Worm (Caenorhabditis elegans) whole organism, young adult: ENCODE data around the gene oac-24.
A peak's percentile ranks its signal among the peaks of the same experiment; 100 is the strongest.

Source experiments
- B0019.2 ChIP-seq: fragments of 200-800 bp; sonication (Bioruptor generic); conservative IDR thresholded peaks from 2 replicates; pipeline ENCODE4 v1.3.6; 2022; ENCODE audit warnings: missing genetic modification reagents, missing genetic modification characterization, missing compliant biosample characterization
- C06A6.2 ChIP-seq: fragments of 200-800 bp; sonication (Bioruptor generic); conservative IDR thresholded peaks from 2 replicates; pipeline ENCODE4 v1.3.6; 2022; ENCODE audit warnings: missing genetic modification characterization, missing compliant biosample characterization
- D2030.7 ChIP-seq: fragments of 200-800 bp; sonication (Bioruptor generic); IDR thresholded peaks from 2 replicates; pipeline ENCODE4 v1.3.6; 2022; ENCODE audit warnings: missing genetic modification reagents, missing genetic modification characterization, missing compliant biosample characterization
- F33H1.4 ChIP-seq: fragments of 200-800 bp; sonication (Bioruptor generic); IDR thresholded peaks from 2 replicates; pipeline ENCODE4 v1.3.6; 2022; ENCODE audit warnings: missing genetic modification reagents, missing genetic modification characterization, missing compliant biosample characterization
- F37B4.10 ChIP-seq: fragments of 200-800 bp; sonication (Bioruptor generic); IDR thresholded peaks from 2 replicates; pipeline ENCODE4 v1.3.6; 2022; ENCODE audit warnings: missing genetic modification characterization, missing compliant biosample characterization
- F39B2.1 ChIP-seq: fragments of 200-800 bp; sonication (Bioruptor generic); IDR thresholded peaks from 2 replicates; pipeline ENCODE4 v1.3.6; 2022; ENCODE audit warnings: missing genetic modification reagents, missing genetic modification characterization, missing compliant biosample characterization
- K11D2.4 ChIP-seq: fragments of 200-800 bp; sonication (Bioruptor generic); IDR thresholded peaks from 2 replicates; pipeline ENCODE4 v1.3.6; 2022; ENCODE audit warnings: missing genetic modification reagents, missing genetic modification characterization, missing compliant biosample characterization
- T26A5.8 ChIP-seq: sonication (generic microtip); optimal IDR thresholded peaks from 2 replicates; lab custom pipeline; 2016; ENCODE audit warnings: missing genetic modification characterization, missing compliant biosample characterization
- Y53G8AR.9 ChIP-seq: fragments of 200-800 bp; sonication (Bioruptor generic); conservative IDR thresholded peaks from 2 replicates; pipeline ENCODE4 v1.3.6; 2022; ENCODE audit warnings: missing genetic modification reagents, missing genetic modification characterization, missing compliant biosample characterization
- Y79H2A.3 ChIP-seq: fragments of 200-800 bp; sonication (Bioruptor generic); conservative IDR thresholded peaks from 2 replicates; pipeline ENCODE4 v1.3.6; 2022; ENCODE audit warnings: missing genetic modification reagents, missing genetic modification characterization, missing compliant biosample characterization
- Y95B8A.8 ChIP-seq: fragments of 200-800 bp; sonication (Bioruptor generic); IDR thresholded peaks from 2 replicates; pipeline ENCODE4 v1.3.6; 2022; ENCODE audit warnings: missing genetic modification reagents, missing genetic modification characterization, missing compliant biosample characterization
- atf-7 ChIP-seq: sonication (generic microtip); optimal IDR thresholded peaks from 2 replicates; lab custom pipeline; 2017; ENCODE audit warnings: mild to moderate bottlenecking, missing genetic modification characterization, missing compliant biosample characterization
- bed-1 ChIP-seq: fragments of 200-800 bp; sonication (Bioruptor generic); IDR thresholded peaks from 2 replicates; pipeline ENCODE4 v1.3.6; 2022; ENCODE audit warnings: missing genetic modification reagents, missing genetic modification characterization, missing compliant biosample characterization
- cebp-1 ChIP-seq, 2 experiments: fragments of 200-800 bp in 1 of 2; sonication (Bioruptor generic) in 1 of 2; sonication (generic microtip) in 1 of 2; IDR thresholded peaks in 1 of 2; optimal IDR thresholded peaks in 1 of 2; 2 replicates each; pipeline versions ENCODE4 v1.3.6 to Lab custom; 2017 to 2022; ENCODE audit warnings: missing compliant biosample characterization in 2 of 2, missing genetic modification characterization in 2 of 2, mild to moderate bottlenecking in 1 of 2, missing genetic modification reagents in 1 of 2, moderate library complexity in 1 of 2
- ceh-100 ChIP-seq: fragments of 200-800 bp; sonication (Bioruptor generic); IDR thresholded peaks from 2 replicates; pipeline ENCODE4 v1.3.6; 2022; ENCODE audit warnings: missing genetic modification reagents, missing genetic modification characterization, missing compliant biosample characterization
- ceh-58 ChIP-seq: fragments of 200-800 bp; sonication (Bioruptor generic); IDR thresholded peaks from 2 replicates; pipeline ENCODE4 v1.3.6; 2022; ENCODE audit warnings: missing genetic modification characterization, missing compliant biosample characterization
- ceh-79 ChIP-seq: sonication (generic microtip); optimal IDR thresholded peaks from 2 replicates; lab custom pipeline; 2017; ENCODE audit warnings: mild to moderate bottlenecking, missing genetic modification characterization, missing compliant biosample characterization
- dpl-1 ChIP-seq: fragments of 150-350 bp; optimal IDR thresholded peaks from 2 replicates; lab custom pipeline; 2014; ENCODE audit warnings: missing biosample characterization, missing genetic modification reagents, missing genetic modification characterization
- efl-1 ChIP-seq: fragments of 150-350 bp; optimal IDR thresholded peaks from 2 replicates; lab custom pipeline; 2014; ENCODE audit warnings: missing biosample characterization, missing genetic modification reagents, missing genetic modification characterization
- egl-18 ChIP-seq: fragments of 200-800 bp; sonication (Bioruptor generic); IDR thresholded peaks from 2 replicates; pipeline ENCODE4 v1.3.6; 2022; ENCODE audit warnings: missing genetic modification reagents, missing genetic modification characterization, missing compliant biosample characterization
- egl-44 ChIP-seq: fragments of 200-800 bp; sonication (Bioruptor generic); IDR thresholded peaks from 2 replicates; pipeline ENCODE4 v1.3.6; 2022; ENCODE audit warnings: missing genetic modification reagents, missing genetic modification characterization, missing compliant biosample characterization
- egrh-3 ChIP-seq: fragments of 200-800 bp; sonication (Bioruptor generic); IDR thresholded peaks from 2 replicates; pipeline ENCODE4 v1.3.6; 2022; ENCODE audit warnings: missing genetic modification reagents, missing genetic modification characterization, missing compliant biosample characterization
- ets-4 ChIP-seq: fragments of 200-800 bp; sonication (Bioruptor generic); optimal IDR thresholded peaks from 2 replicates; lab custom pipeline; 2018; ENCODE audit warnings: mild to moderate bottlenecking, missing genetic modification characterization, missing compliant biosample characterization
- him-1 ChIP-seq: sonication (generic microtip); optimal IDR thresholded peaks from 2 replicates; lab custom pipeline; 2016; ENCODE audit warnings: missing genotype, missing genetic modification reagents, missing genetic modification characterization, missing compliant biosample characterization
- hlh-26 ChIP-seq: fragments of 200-800 bp; sonication (Bioruptor generic); conservative IDR thresholded peaks from 2 replicates; pipeline ENCODE4 v1.3.6; 2022; ENCODE audit warnings: missing genetic modification reagents, missing genetic modification characterization, missing compliant biosample characterization
- hrde-1 ChIP-seq: sonication (generic microtip); optimal IDR thresholded peaks from 2 replicates; lab custom pipeline; 2016; ENCODE audit warnings: missing genetic modification characterization, mild to moderate bottlenecking, missing compliant biosample characterization, moderate library complexity, missing genotype, missing genetic modification reagents, borderline replicate concordance
- lsl-1 ChIP-seq: fragments of 200-800 bp; sonication (Bioruptor generic); optimal IDR thresholded peaks from 2 replicates; lab custom pipeline; 2018; ENCODE audit warnings: mild to moderate bottlenecking, missing genetic modification characterization, moderate library complexity, missing compliant biosample characterization
- madf-3 ChIP-seq: fragments of 200-800 bp; sonication (Bioruptor generic); IDR thresholded peaks from 2 replicates; pipeline ENCODE4 v1.3.6; 2022; ENCODE audit warnings: missing genetic modification reagents, missing genetic modification characterization, missing compliant biosample characterization
- madf-6 ChIP-seq: fragments of 200-800 bp; sonication (Bioruptor generic); IDR thresholded peaks from 2 replicates; pipeline ENCODE4 v1.3.6; 2022; ENCODE audit warnings: missing genetic modification reagents, missing genetic modification characterization, missing compliant biosample characterization
- mcd-1 ChIP-seq: fragments of 200-800 bp; sonication (Bioruptor generic); IDR thresholded peaks from 2 replicates; pipeline ENCODE4 v1.3.6; 2022; ENCODE audit warnings: missing genetic modification reagents, missing genetic modification characterization, missing compliant biosample characterization
- mxl-1 ChIP-seq: sonication (generic microtip); optimal IDR thresholded peaks from 2 replicates; lab custom pipeline; 2016; ENCODE audit warnings: missing genetic modification characterization, missing compliant biosample characterization
- nfya-1 ChIP-seq: sonication (generic microtip); optimal IDR thresholded peaks from 2 replicates; lab custom pipeline; 2017; ENCODE audit warnings: antibody characterized with exemption, missing compliant biosample characterization, missing genetic modification characterization, borderline replicate concordance; ENCODE audit not compliant: insufficient read depth
- nfya-2 ChIP-seq: fragments of 200-800 bp; sonication (Bioruptor generic); IDR thresholded peaks from 2 replicates; pipeline ENCODE4 v1.3.6; 2022; ENCODE audit warnings: missing genetic modification reagents, missing genetic modification characterization, missing compliant biosample characterization
- nhr-80 ChIP-seq: sonication (generic microtip); optimal IDR thresholded peaks from 2 replicates; lab custom pipeline; 2016; ENCODE audit warnings: missing genetic modification characterization, missing compliant biosample characterization
- nhr-90 ChIP-seq: sonication (generic microtip); optimal IDR thresholded peaks from 2 replicates; lab custom pipeline; 2016; ENCODE audit warnings: missing genotype, mild to moderate bottlenecking, missing genetic modification characterization, missing compliant biosample characterization
- pha-4 ChIP-seq: fragments of 150-350 bp; sonication (generic microtip); optimal IDR thresholded peaks from 2 replicates; lab custom pipeline; 2014; ENCODE audit warnings: missing biosample characterization, missing genetic modification reagents, missing genetic modification characterization
- sea-2 ChIP-seq: fragments of 200-800 bp; sonication (Bioruptor generic); IDR thresholded peaks from 2 replicates; pipeline ENCODE4 v1.3.6; 2022; ENCODE audit warnings: missing genetic modification characterization, missing compliant biosample characterization
- snpc-1.1 ChIP-seq: sonication (generic microtip); optimal IDR thresholded peaks from 2 replicates; lab custom pipeline; 2017; ENCODE audit warnings: missing genetic modification characterization, mild to moderate bottlenecking, missing compliant biosample characterization, antibody characterized with exemption, moderate library complexity, missing genotype, missing genetic modification reagents; ENCODE audit not compliant: insufficient read depth
- somi-1 ChIP-seq: fragments of 200-800 bp; sonication (Bioruptor generic); optimal IDR thresholded peaks from 2 replicates; lab custom pipeline; 2018; ENCODE audit warnings: mild to moderate bottlenecking, missing genetic modification characterization, missing compliant biosample characterization
- tlf-1 ChIP-seq: fragments of 200-800 bp; sonication (Bioruptor generic); optimal IDR thresholded peaks from 2 replicates; lab custom pipeline; 2018; ENCODE audit warnings: mild to moderate bottlenecking, missing genetic modification characterization, missing compliant biosample characterization
- ztf-26 ChIP-seq: sonication (generic microtip); optimal IDR thresholded peaks from 2 replicates; lab custom pipeline; 2017; ENCODE audit warnings: missing genetic modification characterization, missing compliant biosample characterization
- ztf-28 ChIP-seq: fragments of 200-800 bp; sonication (Bioruptor generic); IDR thresholded peaks from 2 replicates; pipeline ENCODE4 v1.3.6; 2022; ENCODE audit warnings: missing genetic modification reagents, missing genetic modification characterization, missing compliant biosample characterization
- ztf-3 ChIP-seq: fragments of 200-800 bp; sonication (Bioruptor generic); optimal IDR thresholded peaks from 2 replicates; lab custom pipeline; 2018; ENCODE audit warnings: mild to moderate bottlenecking, missing genetic modification characterization, missing compliant biosample characterization
- ztf-6 ChIP-seq: fragments of 200-800 bp; sonication (Bioruptor generic); IDR thresholded peaks from 2 replicates; pipeline ENCODE4 v1.3.6; 2022; ENCODE audit warnings: missing genetic modification reagents, missing genetic modification characterization, missing compliant biosample characterization

The oac-24 gene

DNA sequence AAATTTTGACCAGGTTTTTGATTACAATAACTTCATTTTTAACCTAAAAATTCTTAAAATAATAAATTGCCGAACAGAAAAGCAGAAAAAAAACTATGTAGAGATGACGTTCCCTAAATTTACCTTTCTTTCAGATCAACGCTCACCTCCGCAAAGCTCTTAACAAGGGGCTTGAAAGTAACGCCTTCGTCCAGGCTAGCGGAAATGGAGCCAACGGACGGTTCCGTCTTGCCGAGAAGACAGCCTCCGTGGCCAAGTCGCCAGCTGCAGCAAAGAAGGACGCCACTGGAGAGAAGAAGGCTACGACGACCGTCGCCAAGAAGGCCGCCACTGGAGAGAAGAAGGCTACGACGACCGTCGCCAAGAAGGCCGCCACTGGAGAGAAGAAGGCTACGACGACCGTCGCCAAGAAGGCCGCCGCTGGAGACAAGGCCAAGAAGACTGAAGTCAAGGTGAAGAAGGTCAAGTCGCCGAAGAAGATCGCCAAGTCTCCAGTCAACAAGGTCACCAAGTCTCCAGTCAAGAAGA lies 44.2 kb downstream of the oac-24 start (continued):
- TF ChIP-seq F37B4.10 (GFP tag; lab: Robert Waterston, UW) (no peak), ceh-79 (no peak), F39B2.1 (GFP tag; lab: Robert Waterston, UW) (0 out of 2 replicates have a peak, but pooled peaks have one; percentile 54), madf-3 (GFP tag; lab: Robert Waterston, UW) (no peak), hlh-26 (GFP tag; lab: Robert Waterston, UW) (no peak), madf-6 (GFP tag; lab: Robert Waterston, UW) (no peak; the same call in 1 of the 2 replicates), ztf-26 (tag; lab: Kevin White, UChicago) (no peak), Y53G8AR.9 (GFP tag; lab: Robert Waterston, UW) (peak; percentile 39; the same call in 1 of the 2 replicates), ceh-58 (GFP tag; lab: Robert Waterston, UW) (no peak), egrh-3 (peak; percentile 84)

DNA sequence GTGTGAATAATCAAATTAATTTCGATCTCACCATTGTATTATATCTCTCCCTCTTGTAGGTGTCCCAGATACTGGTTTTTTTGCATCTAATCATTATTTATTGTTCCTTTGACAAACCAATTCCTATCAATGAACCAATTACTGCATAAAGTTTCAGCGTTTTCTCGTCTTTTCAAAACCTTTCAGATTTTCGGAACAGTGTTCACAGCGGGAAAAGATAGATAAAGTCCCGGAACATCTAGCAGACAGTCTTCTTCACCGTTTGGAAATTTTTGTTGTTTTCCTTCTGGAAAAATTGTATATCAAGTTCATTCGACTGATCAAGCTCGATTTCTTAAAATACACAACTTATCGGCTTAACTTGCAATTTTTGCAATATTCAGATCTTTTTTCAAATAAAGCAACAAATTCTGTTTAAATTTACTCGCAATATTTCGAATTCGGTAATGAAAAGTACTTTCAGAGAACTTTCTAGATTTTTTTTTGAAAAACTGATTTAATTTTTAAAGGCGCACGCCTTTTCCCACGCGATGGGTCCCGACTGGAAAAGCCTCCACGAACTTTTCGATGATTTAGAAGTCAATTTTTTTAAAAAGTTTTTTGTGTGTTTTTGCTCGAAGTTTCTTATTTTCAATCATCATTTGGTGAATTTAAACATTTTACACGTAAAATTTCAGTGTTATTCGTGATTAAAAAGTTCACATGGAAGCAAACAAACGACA lies 44.9 kb downstream of the oac-24 start, which contains the start of gene pgl-3:
Gene pgl-3, plus strand, starts transcription at position 672 of the 722 bp plus-strand sequence.
- TF ChIP-seq K11D2.4 (GFP tag; lab: Robert Waterston, UW) (no peak), T26A5.8 (tag; lab: Kevin White, UChicago) (no peak), sea-2 (GFP tag; lab: Robert Waterston, UW) (no peak), dpl-1 (GFP tag; lab: Kevin White, UChicago) (peak; percentile 22), ets-4 (no peak), F33H1.4 (GFP tag; lab: Robert Waterston, UW) (peak; percentile 72), Y53G8AR.9 (GFP tag; lab: Robert Waterston, UW) (peak; percentile 76; the same call in 1 of the 2 replicates), atf-7 (tag; lab: Kevin White, UChicago) (no peak), madf-3 (GFP tag; lab: Robert Waterston, UW) (peak; percentile 77; the same call in 1 of the 2 replicates), F39B2.1 (GFP tag; lab: Robert Waterston, UW) (peak; percentile 73), ztf-3 (GFP tag; lab: Kevin White, UChicago) (no peak), snpc-1.1 (tag; lab: Kevin White, UChicago) (peak; percentile 18), pha-4 (tag; lab: Kevin White, UChicago) (no peak), somi-1 (GFP tag; lab: Kevin White, UChicago) (no peak), hlh-26 (GFP tag; lab: Robert Waterston, UW) (no peak), nfya-1 (tag; lab: Kevin White, UChicago) (no peak), egl-18 (GFP tag; lab: Robert Waterston, UW) (no peak), nfya-2 (GFP tag; lab: Robert Waterston, UW) (no peak), hrde-1 (tag; lab: Kevin White, UChicago) (peak; percentile 88), efl-1 (GFP tag; lab: Kevin White, UChicago) (peak; percentile 47), Y79H2A.3 (GFP tag; lab: Robert Waterston, UW) (peak; percentile 99), nhr-80 (tag; lab: Kevin White, UChicago) (no peak), tlf-1 (GFP tag; lab: Kevin White, UChicago) (peak; percentile 48), ztf-28 (GFP tag; lab: Robert Waterston, UW) (no peak), cebp-1 (GFP tag; IDR thresholded peaks at IDR 0.05; lab: Robert Waterston, UW) (no peak), cebp-1 (tag; optimal IDR thresholded peaks at IDR 0.05; lab: Kevin White, UChicago) (peak; percentile 31), him-1 (tag; lab: Kevin White, UChicago) (peak; percentile 46), D2030.7 (peak; percentile 77), Y95B8A.8 (GFP tag; lab: Robert Waterston, UW) (peak; percentile 90; the same call in 1 of the 2 replicates), ceh-100 (GFP tag; lab: Robert Waterston, UW) (no peak), C06A6.2 (GFP tag; lab: Robert Waterston, UW) (no peak), ztf-6 (GFP tag; lab: Robert Waterston, UW) (no peak), mxl-1 (tag; lab: Kevin White, UChicago) (no peak), nhr-90 (tag; lab: Kevin White, UChicago) (no peak), mcd-1 (GFP tag; lab: Robert Waterston, UW) (no peak), egl-44 (GFP tag; lab: Robert Waterston, UW) (0 out of 2 replicates have a peak, but pooled peaks have one; percentile 54), bed-1 (GFP tag; lab: Robert Waterston, UW) (no peak), B0019.2 (0 out of 2 replicates have a peak, but pooled peaks have one; percentile 8), lsl-1 (GFP tag; lab: Kevin White, UChicago) (peak; percentile 41)
